Fruit fly (Drosophila melanogaster): Measurements from ENCODE around the gene deltaCOP.

dm6 chrX:1865673-1866072 is 4.1 kb upstream of the deltaCOP start, which contains the start of the genes Gcna and MED18:
- TF ChIP-seq jim (GFP tag; optimal IDR thresholded peaks at IDR 0.05), result no peak
- TF ChIP-seq Hr83 (GFP tag; optimal IDR thresholded peaks at IDR 0.05; ENCODE audit: poor library complexity, severe bottlenecking), result no peak
- TF ChIP-seq usp (GFP tag; optimal IDR thresholded peaks at IDR 0.05), result no peak
- no peak for TF ChIP-seq psq (GFP tag; optimal IDR thresholded peaks at IDR 0.05)
- no peak for TF ChIP-seq rgr (GFP tag; optimal IDR thresholded peaks at IDR 0.05)
- no peak for TF ChIP-seq fru (GFP tag; optimal IDR thresholded peaks at IDR 0.05)
- no peak for TF ChIP-seq lola (GFP tag; optimal IDR thresholded peaks at IDR 0.05)
- no peak for TF ChIP-seq h (GFP tag; optimal IDR thresholded peaks at IDR 0.05)
- no peak for TF ChIP-seq HLH106 (tag; optimal IDR thresholded peaks at IDR 0.05)
- TF ChIP-seq tai (GFP tag; optimal IDR thresholded peaks at IDR 0.05), result no peak
- no peak for TF ChIP-seq br (GFP tag; optimal IDR thresholded peaks at IDR 0.05)

Measured in whole organism, wandering third instar larva.